Worm (Caenorhabditis elegans) whole organism, L4 larva: ENCODE data around the gene igcm-4.

Source experiments
- ama-1 ChIP-seq: fragments of 150-350 bp; optimal IDR thresholded peaks from 2 replicates; lab custom pipeline; 2014; ENCODE audit warnings: inconsistent platforms, mixed read lengths
- cey-2 ChIP-seq: sonication (generic microtip); optimal IDR thresholded peaks from 3 replicates; lab custom pipeline; 2017; ENCODE audit warnings: missing genetic modification characterization, mild to moderate bottlenecking, missing compliant biosample characterization, antibody characterized with exemption, borderline replicate concordance; ENCODE audit not compliant: insufficient read depth
- dpl-1 ChIP-seq: fragments of 150-350 bp; optimal IDR thresholded peaks from 2 replicates; lab custom pipeline; 2014; ENCODE audit warnings: missing biosample characterization, missing genetic modification reagents, missing genetic modification characterization
- lin-15B ChIP-seq: fragments of 150-350 bp; sonication (generic microtip); optimal IDR thresholded peaks from 3 replicates; lab custom pipeline; 2014; ENCODE audit warnings: missing biosample characterization, missing genetic modification characterization
- nhr-11 ChIP-seq: fragments of 150-350 bp; optimal IDR thresholded peaks from 2 replicates; lab custom pipeline; 2014; ENCODE audit warnings: missing biosample characterization, missing genetic modification characterization
- nhr-6 ChIP-seq: fragments of 150-350 bp; optimal IDR thresholded peaks from 2 replicates; lab custom pipeline; 2014; ENCODE audit warnings: missing biosample characterization, missing genetic modification characterization
- rbr-2 ChIP-seq: sonication (generic microtip); optimal IDR thresholded peaks from 2 replicates; lab custom pipeline; 2016; ENCODE audit warnings: missing genotype, missing genetic modification characterization, missing compliant biosample characterization

- TF ChIP-seq cey-2 (tag; lab: Kevin White, UChicago) (no peak), nhr-6 (tag; lab: Kevin White, UChicago) (no peak), rbr-2 (no peak), lin-15B (tag; lab: Kevin White, UChicago) (no peak), dpl-1 (GFP tag; lab: Kevin White, UChicago) (no peak), ama-1 (lab: Kevin White, UChicago) (no peak), nhr-11 (tag; lab: Kevin White, UChicago) (no peak)
Measured at ce11 chrX:2030871-2031270, 15.3 kb downstream of the igcm-4 start.
